Worm (Caenorhabditis elegans): Measurements from ENCODE around the gene C56A3.5.

Gene C56A3.5

ce11 chrV:13551601-13552000 lies at the start of gene C56A3.5, which contains the start of gene C56A3.4:
TSS of gene C56A3.5 (plus strand) at chrV:13551967.
TSS of gene C56A3.4 (minus strand) at chrV:13551754.
- TF ChIP-seq ZK546.5 (tag; optimal IDR thresholded peaks at IDR 0.05) (no peak), ceh-9 (tag; optimal IDR thresholded peaks at IDR 0.05) (no peak), nhr-23 (tag; optimal IDR thresholded peaks at IDR 0.05) (peak; percentile 41), fos-1 (tag; optimal IDR thresholded peaks at IDR 0.05) (no peak), unc-62 (GFP tag; optimal IDR thresholded peaks at IDR 0.05) (no peak), ztf-4 (tag; optimal IDR thresholded peaks at IDR 0.05) (no peak), elt-1 (tag; optimal IDR thresholded peaks at IDR 0.05) (no peak), fkh-2 (tag; optimal IDR thresholded peaks at IDR 0.05) (no peak), nhr-43 (tag; optimal IDR thresholded peaks at IDR 0.05; ENCODE audit: poor library complexity, severe bottlenecking) (peak; percentile 59), sea-2 (GFP tag; optimal IDR thresholded peaks at IDR 0.05) (no peak), nhr-76 (tag; optimal IDR thresholded peaks at IDR 0.05) (no peak), elt-3 (tag; optimal IDR thresholded peaks at IDR 0.05) (no peak), nhr-77 (tag; optimal IDR thresholded peaks at IDR 0.05) (no peak), hmg-11 (tag; optimal IDR thresholded peaks at IDR 0.05) (peak; percentile 63), zag-1 (tag; optimal IDR thresholded peaks at IDR 0.05) (no peak), eor-1 (tag; optimal IDR thresholded peaks at IDR 0.05) (no peak), fkh-10 (GFP tag; optimal IDR thresholded peaks at IDR 0.05) (no peak), nhr-11 (tag; optimal IDR thresholded peaks at IDR 0.05) (no peak), lin-15B (tag; optimal IDR thresholded peaks at IDR 0.05) (peak; percentile 82), egl-5 (tag; optimal IDR thresholded peaks at IDR 0.05) (no peak), R02D3.7 (tag; optimal IDR thresholded peaks at IDR 0.05) (no peak), skn-1 (tag; optimal IDR thresholded peaks at IDR 0.05) (no peak), nhr-25 (tag; optimal IDR thresholded peaks at IDR 0.05) (no peak), ztf-11 (tag; optimal IDR thresholded peaks at IDR 0.05) (no peak), ceh-16 (tag; optimal IDR thresholded peaks at IDR 0.05) (no peak), pha-4 (tag; optimal IDR thresholded peaks at IDR 0.05) (peak; percentile 40), aly-2 (tag; optimal IDR thresholded peaks at IDR 0.05) (no peak), lsy-12 (tag; optimal IDR thresholded peaks at IDR 0.05) (no peak), daf-12 (tag; optimal IDR thresholded peaks at IDR 0.05) (no peak), pqm-1 (tag; optimal IDR thresholded peaks at IDR 0.05) (no peak), nhr-28 (tag; optimal IDR thresholded peaks at IDR 0.05) (no peak), ceh-28 (tag; optimal IDR thresholded peaks at IDR 0.05) (no peak), ama-1 (optimal IDR thresholded peaks at IDR 0.05) (no peak), jun-1 (tag; optimal IDR thresholded peaks at IDR 0.05) (peak; percentile 23), unc-39 (tag; optimal IDR thresholded peaks at IDR 0.05) (no peak), nhr-12 (tag; optimal IDR thresholded peaks at IDR 0.05) (no peak), tbx-2 (tag; optimal IDR thresholded peaks at IDR 0.05) (no peak), nfya-1 (tag; optimal IDR thresholded peaks at IDR 0.05; ENCODE audit: insufficient read depth) (peak; percentile 49), mdl-1 (tag; optimal IDR thresholded peaks at IDR 0.05) (no peak), elt-2 (tag; optimal IDR thresholded peaks at IDR 0.05) (peak; percentile 22), nhr-67 (tag; optimal IDR thresholded peaks at IDR 0.05) (no peak), nhr-237 (tag; optimal IDR thresholded peaks at IDR 0.05) (no peak), mml-1 (tag; optimal IDR thresholded peaks at IDR 0.05) (no peak), snpc-4 (tag; optimal IDR thresholded peaks at IDR 0.05) (peak; percentile 8), egl-27 (tag; optimal IDR thresholded peaks at IDR 0.05) (no peak), lin-39 (tag; optimal IDR thresholded peaks at IDR 0.05) (no peak), ceh-82 (tag; optimal IDR thresholded peaks at IDR 0.05) (no peak)

ce11 chrV:13506321-13506720 lies 45.4 kb upstream of the C56A3.5 start, which contains the start of gene R11G10.4:
TSS of gene R11G10.4 (plus strand) at chrV:13506621.
- TF ChIP-seq nhr-11 (tag; optimal IDR thresholded peaks at IDR 0.05), result no peak
- no peak for TF ChIP-seq fkh-10 (GFP tag; optimal IDR thresholded peaks at IDR 0.05)
- TF ChIP-seq tbx-2 (tag; optimal IDR thresholded peaks at IDR 0.05), result no peak
- TF ChIP-seq elt-3 (tag; optimal IDR thresholded peaks at IDR 0.05), result no peak
